Worm (Caenorhabditis elegans) whole organism, mixed stage, embryonic: Measurements from ENCODE around the gene srw-69.
"Not testable (repeated sequence)": the region's sequence is repeated elsewhere in the genome, so short reads cannot be mapped to it uniquely, and the experiment has no call there.

ENCODE experiments used
- M03D4.4 ChIP-seq: sonication (generic microtip); optimal IDR thresholded peaks from 2 replicates; lab custom pipeline; 2017; ENCODE audit warnings: mild to moderate bottlenecking, missing genetic modification characterization, missing compliant biosample characterization
- bed-3 ChIP-seq: fragments of 200-800 bp; sonication (Bioruptor generic); optimal IDR thresholded peaks from 3 replicates; lab custom pipeline; 2018; ENCODE audit warnings: mild to moderate bottlenecking, missing genetic modification characterization, moderate library complexity, missing compliant biosample characterization
- ceh-39 ChIP-seq: fragments of 150-350 bp; optimal IDR thresholded peaks from 2 replicates; lab custom pipeline; 2014; ENCODE audit warnings: missing biosample characterization, missing genetic modification characterization
- ceh-83 ChIP-seq: fragments of 200-800 bp; sonication (Bioruptor generic); optimal IDR thresholded peaks from 2 replicates; lab custom pipeline; 2018; ENCODE audit warnings: mild to moderate bottlenecking, missing genetic modification characterization, missing compliant biosample characterization
- ces-1 ChIP-seq: fragments of 150-350 bp; optimal IDR thresholded peaks from 2 replicates; lab custom pipeline; 2014; ENCODE audit warnings: missing biosample characterization, missing genetic modification reagents, missing genetic modification characterization
- cnd-1 ChIP-seq: fragments of 200-800 bp; sonication (Bioruptor generic); optimal IDR thresholded peaks from 2 replicates; lab custom pipeline; 2018; ENCODE audit warnings: mild to moderate bottlenecking, missing genetic modification characterization, missing compliant biosample characterization
- drap-1 ChIP-seq: fragments of 200-800 bp; sonication (Bioruptor generic); optimal IDR thresholded peaks from 3 replicates; lab custom pipeline; 2018; ENCODE audit warnings: mild to moderate bottlenecking, missing genetic modification characterization, missing compliant biosample characterization
- elt-1 ChIP-seq: sonication (generic microtip); optimal IDR thresholded peaks from 2 replicates; lab custom pipeline; 2017; ENCODE audit warnings: missing genetic modification characterization, mild to moderate bottlenecking, missing compliant biosample characterization, antibody characterized with exemption, moderate library complexity, borderline replicate concordance; ENCODE audit not compliant: insufficient read depth
- flh-1 ChIP-seq: fragments of 200-800 bp; sonication (Bioruptor generic); optimal IDR thresholded peaks from 2 replicates; lab custom pipeline; 2018; ENCODE audit warnings: mild to moderate bottlenecking, missing genetic modification characterization, moderate library complexity, missing compliant biosample characterization
- hlh-1 ChIP-seq: fragments of 150-350 bp; optimal IDR thresholded peaks from 2 replicates; lab custom pipeline; 2014; ENCODE audit warnings: missing biosample characterization, missing genetic modification reagents, missing genetic modification characterization
- lin-13 ChIP-seq: fragments of 150-350 bp; optimal IDR thresholded peaks from 2 replicates; lab custom pipeline; 2014; ENCODE audit warnings: missing biosample characterization, missing genetic modification characterization
- lin-32 ChIP-seq: fragments of 200-800 bp; sonication (Bioruptor generic); optimal IDR thresholded peaks from 2 replicates; lab custom pipeline; 2018; ENCODE audit warnings: mild to moderate bottlenecking, missing genetic modification characterization, missing compliant biosample characterization
- lsy-2 ChIP-seq: fragments of 150-350 bp; optimal IDR thresholded peaks from 2 replicates; lab custom pipeline; 2014; ENCODE audit warnings: missing biosample characterization, missing genetic modification characterization
- mab-5 ChIP-seq: fragments of 150-350 bp; optimal IDR thresholded peaks from 2 replicates; lab custom pipeline; 2014; ENCODE audit warnings: missing biosample characterization, missing genetic modification characterization
- mls-2 ChIP-seq: sonication (generic microtip); optimal IDR thresholded peaks from 2 replicates; lab custom pipeline; 2016; ENCODE audit warnings: mild to moderate bottlenecking, missing genetic modification characterization, moderate library complexity, missing compliant biosample characterization
- nhr-12 ChIP-seq: fragments of 150-350 bp; optimal IDR thresholded peaks from 2 replicates; lab custom pipeline; 2014; ENCODE audit warnings: missing biosample characterization, missing genetic modification characterization
- nhr-237 ChIP-seq: fragments of 150-350 bp; optimal IDR thresholded peaks from 2 replicates; lab custom pipeline; 2014; ENCODE audit warnings: missing biosample characterization, missing genetic modification characterization
- nhr-28 ChIP-seq: fragments of 150-350 bp; optimal IDR thresholded peaks from 2 replicates; lab custom pipeline; 2014; ENCODE audit warnings: missing biosample characterization, missing genetic modification characterization
- pha-4 ChIP-seq: fragments of 150-350 bp; optimal IDR thresholded peaks from 2 replicates; lab custom pipeline; 2018; ENCODE audit warnings: missing biosample characterization, missing genetic modification reagents, missing genetic modification characterization
- sem-2 ChIP-seq: fragments of 200-800 bp; sonication (Bioruptor generic); optimal IDR thresholded peaks from 2 replicates; lab custom pipeline; 2018; ENCODE audit warnings: mild to moderate bottlenecking, missing genetic modification characterization, missing compliant biosample characterization
- snpc-4 ChIP-seq: fragments of 150-350 bp; optimal IDR thresholded peaks from 2 replicates; lab custom pipeline; 2014; ENCODE audit warnings: missing biosample characterization, missing genetic modification characterization
- unc-120 ChIP-seq: sonication (generic microtip); optimal IDR thresholded peaks from 2 replicates; lab custom pipeline; 2017; ENCODE audit warnings: missing genetic modification characterization, missing compliant biosample characterization; ENCODE audit not compliant: poor library complexity, severe bottlenecking
- unc-39 ChIP-seq: fragments of 150-350 bp; optimal IDR thresholded peaks from 2 replicates; lab custom pipeline; 2014; ENCODE audit warnings: missing biosample characterization, missing genetic modification characterization
- unc-62 ChIP-seq: fragments of 150-350 bp; optimal IDR thresholded peaks from 2 replicates; lab custom pipeline; 2014; ENCODE audit warnings: missing biosample characterization, missing genetic modification reagents, missing genetic modification characterization
- zip-8 ChIP-seq: fragments of 150-350 bp; optimal IDR thresholded peaks from 2 replicates; lab custom pipeline; 2014; ENCODE audit warnings: missing biosample characterization, missing genetic modification characterization
- ztf-11 ChIP-seq: fragments of 150-350 bp; optimal IDR thresholded peaks from 2 replicates; lab custom pipeline; 2014; ENCODE audit warnings: missing biosample characterization, missing genetic modification characterization

srw-69 gene

DNA sequence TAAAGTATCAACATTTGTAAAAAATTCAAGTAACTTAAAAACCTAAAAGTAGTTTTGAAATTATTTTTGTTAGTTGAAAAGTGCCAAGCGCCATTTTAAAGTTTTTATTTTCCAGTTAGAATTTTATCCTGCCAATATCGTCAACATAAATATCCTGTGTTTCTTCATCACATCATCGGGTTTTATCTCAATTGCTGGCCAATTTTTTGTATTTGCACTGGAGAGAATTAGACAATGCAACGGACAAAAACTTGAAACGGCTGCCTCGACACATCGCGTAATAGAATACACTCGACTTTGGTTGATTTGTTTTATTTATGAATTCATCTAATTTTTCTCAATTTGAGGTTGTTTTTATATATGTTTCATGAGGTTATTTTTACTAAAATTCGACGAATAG lies 26.2 kb upstream of the srw-69 start, which contains the start of gene F25E5.2:
F25E5.2 (plus strand) TSS at position 301 of the 400 bp plus-strand sequence.
- TF ChIP-seq bed-3 (GFP tag; lab: Kevin White, UChicago), result no peak
- TF ChIP-seq mab-5 (tag; lab: Kevin White, UChicago), result no peak
- TF ChIP-seq unc-120 (tag; lab: Kevin White, UChicago), result no peak
- TF ChIP-seq drap-1 (GFP tag; lab: Kevin White, UChicago), result no peak
- TF ChIP-seq nhr-12 (tag; lab: Kevin White, UChicago), result no peak
- no peak for TF ChIP-seq lsy-2 (tag; lab: Kevin White, UChicago)
- no peak for TF ChIP-seq M03D4.4
- TF ChIP-seq nhr-28 (tag; lab: Kevin White, UChicago), result no peak
- TF ChIP-seq zip-8, result no peak
- no peak for TF ChIP-seq ceh-39

DNA sequence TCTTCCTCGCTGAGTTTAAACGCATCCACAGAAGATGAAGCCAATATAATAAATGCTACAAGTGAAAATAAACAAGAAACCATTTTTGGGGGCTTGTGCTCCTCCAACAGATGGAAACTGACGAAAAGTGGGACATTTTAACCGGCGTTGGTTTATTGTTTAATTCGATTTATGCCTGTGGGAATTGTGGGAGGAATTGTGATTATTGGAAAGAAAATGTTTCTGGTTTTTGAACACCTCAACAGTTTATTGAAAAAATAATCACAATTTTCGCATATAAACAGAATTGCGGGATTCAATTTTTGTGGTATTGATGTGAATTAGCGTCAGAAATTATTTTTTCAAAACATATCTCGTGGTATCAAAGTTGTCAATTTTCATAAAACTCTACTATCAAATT lies 25.5 kb upstream of the srw-69 start, which contains the start of gene try-8:
try-8 (minus strand) TSS at position 101 of the 400 bp plus-strand sequence.
- TF ChIP-seq unc-39 (tag; lab: Kevin White, UChicago) (no peak), mls-2 (tag; lab: Kevin White, UChicago) (no peak), lin-13 (tag; lab: Kevin White, UChicago) (no peak), mab-5 (tag; lab: Kevin White, UChicago) (no peak), bed-3 (GFP tag; lab: Kevin White, UChicago) (no peak), sem-2 (GFP tag; lab: Kevin White, UChicago) (no peak), snpc-4 (tag; lab: Kevin White, UChicago) (no peak), zip-8 (no peak), lsy-2 (tag; lab: Kevin White, UChicago) (no peak), hlh-1 (tag; lab: Kevin White, UChicago) (no peak), unc-62 (GFP tag; lab: Kevin White, UChicago) (no peak), ceh-83 (GFP tag; lab: Kevin White, UChicago) (no peak)

DNA sequence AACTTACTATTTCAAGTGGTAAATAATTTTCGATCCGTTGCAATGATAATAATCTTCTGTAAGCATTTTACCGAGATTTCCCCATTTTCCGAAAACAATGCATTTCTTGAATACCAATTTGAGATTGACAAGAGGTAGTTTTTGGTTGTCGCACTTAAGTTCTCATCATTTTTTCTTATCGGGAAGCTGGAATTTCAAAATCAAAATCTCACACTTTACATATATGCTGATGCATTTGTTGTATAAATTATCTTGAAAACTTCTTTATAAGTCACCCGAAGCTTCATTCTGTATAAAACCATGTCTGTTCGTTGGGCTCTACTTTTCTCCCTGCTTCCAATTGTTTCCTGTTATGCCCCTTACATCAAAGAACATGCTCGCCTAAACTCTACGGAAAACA lies 22.6 kb upstream of the srw-69 start, which contains the start of gene try-11:
try-11 (plus strand) TSS at position 301 of the 400 bp plus-strand sequence.
- TF ChIP-seq mls-2 (tag; lab: Kevin White, UChicago) (no peak), elt-1 (tag; lab: Kevin White, UChicago) (no peak)

DNA sequence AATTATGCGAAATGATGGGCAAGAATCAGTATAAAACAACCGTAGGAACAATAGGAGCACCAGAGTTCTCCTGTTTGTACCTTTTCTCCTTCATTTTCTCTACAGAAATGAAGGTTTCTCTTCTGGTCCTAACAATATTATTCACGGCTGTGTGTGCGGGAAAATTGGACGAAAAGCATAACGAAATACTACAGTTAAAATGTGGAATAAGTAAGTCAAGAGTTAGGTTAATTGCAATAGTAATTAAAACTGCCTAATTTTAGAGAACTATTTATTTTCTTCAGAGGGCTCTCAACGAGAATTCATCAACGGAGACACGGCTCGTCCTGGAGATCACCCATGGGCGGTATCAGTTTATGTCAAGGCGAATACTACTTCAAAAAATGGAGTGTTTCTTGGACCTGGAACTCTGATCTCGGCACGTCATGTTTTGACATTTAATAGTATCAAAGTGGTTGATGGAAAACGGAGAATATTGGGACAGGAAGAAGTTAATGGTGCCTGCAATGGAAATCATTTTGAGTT lies 20.6 kb upstream of the srw-69 start, which contains the start of gene try-12:
try-12 (plus strand) TSS at position 51 of the 525 bp plus-strand sequence.
- no peak for TF ChIP-seq lsy-2 (tag; lab: Kevin White, UChicago)
- TF ChIP-seq lin-32 (GFP tag; lab: Kevin White, UChicago), result no peak
- no peak for TF ChIP-seq elt-1 (tag; lab: Kevin White, UChicago)
- TF ChIP-seq unc-120 (tag; lab: Kevin White, UChicago), result no peak
- no peak for TF ChIP-seq M03D4.4
- no peak for TF ChIP-seq drap-1 (GFP tag; lab: Kevin White, UChicago)
- no peak for TF ChIP-seq flh-1 (GFP tag; lab: Kevin White, UChicago)
- no peak for TF ChIP-seq zip-8
- TF ChIP-seq ces-1 (GFP tag; lab: Kevin White, UChicago), result no peak

DNA sequence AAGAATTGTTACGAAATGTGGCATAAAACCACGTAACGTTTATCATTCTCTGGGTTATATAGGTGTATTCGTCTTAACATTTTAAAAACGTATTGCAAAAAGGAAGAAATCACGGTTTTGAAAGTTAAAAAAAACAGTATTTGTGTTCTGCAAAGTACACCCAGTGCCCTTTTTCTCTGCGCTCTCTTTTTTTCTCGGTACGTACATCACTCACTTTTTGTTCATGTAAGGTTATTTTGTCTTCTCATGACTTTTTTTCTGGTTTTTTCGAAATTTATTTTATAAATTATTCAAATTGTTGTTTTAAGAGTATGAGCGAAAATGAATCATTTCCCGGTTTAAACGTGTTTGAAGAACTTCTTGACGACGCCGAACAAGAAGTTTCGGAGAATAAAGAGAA lies 18.2 kb upstream of the srw-69 start, which contains the start of gene F25E5.5:
F25E5.5 (plus strand) TSS at position 301 of the 400 bp plus-strand sequence.
- TF ChIP-seq cnd-1, result no peak
- no peak for TF ChIP-seq mls-2 (tag; lab: Kevin White, UChicago)
- no peak for TF ChIP-seq ceh-83 (GFP tag; lab: Kevin White, UChicago)
- TF ChIP-seq nhr-12 (tag; lab: Kevin White, UChicago), result no peak
- no peak for TF ChIP-seq elt-1 (tag; lab: Kevin White, UChicago)
- TF ChIP-seq, all 35 proteins: peak for 0

DNA sequence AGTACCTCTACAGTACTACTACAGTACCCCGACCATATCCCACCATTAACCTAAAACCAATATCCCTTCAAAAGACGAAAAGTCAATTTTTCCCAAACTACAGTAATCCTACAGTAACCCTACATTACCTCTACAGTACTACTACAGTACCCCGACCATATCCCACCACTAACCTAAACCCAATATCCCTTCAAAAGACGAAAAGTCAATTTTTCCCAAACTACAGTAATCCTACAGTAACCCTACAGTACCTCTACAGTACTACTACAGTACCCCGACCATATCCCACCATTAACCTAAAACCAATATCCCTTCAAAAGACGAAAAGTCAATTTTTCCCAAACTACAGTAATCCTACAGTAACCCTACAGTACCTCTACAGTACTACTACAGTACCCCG lies 15.6 kb upstream of the srw-69 start, which contains the start of gene nhr-141:
nhr-141 (plus strand) TSS at position 331 of the 400 bp plus-strand sequence.
- not testable (repeated sequence) for TF ChIP-seq zip-8; sem-2 (GFP tag; lab: Kevin White, UChicago); pha-4 (tag; lab: Kevin White, UChicago)

DNA sequence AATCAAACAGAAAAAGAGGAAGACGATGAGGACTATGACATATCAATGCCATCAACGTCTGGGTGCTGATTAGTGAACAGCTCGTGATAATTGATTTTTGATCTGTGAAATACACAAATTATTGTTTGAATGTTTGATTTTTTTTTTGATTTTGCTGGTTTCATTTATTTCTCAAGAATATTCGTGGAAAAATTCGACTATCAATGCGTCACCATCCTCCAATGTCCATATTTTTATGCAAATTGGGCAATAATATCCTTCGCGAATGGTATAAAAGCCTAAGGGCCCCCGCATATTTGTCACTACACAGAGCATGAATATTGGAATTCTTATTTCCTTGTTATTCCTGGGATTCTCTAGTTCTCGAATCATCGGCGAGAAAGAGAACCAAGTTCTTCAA lies 11.0 kb upstream of the srw-69 start, which contains the start of gene try-13:
try-13 (plus strand) TSS at position 301 of the 400 bp plus-strand sequence.
- no peak for TF ChIP-seq sem-2 (GFP tag; lab: Kevin White, UChicago)
- TF ChIP-seq nhr-237 (tag; lab: Kevin White, UChicago), result no peak
- TF ChIP-seq ztf-11 (tag; lab: Kevin White, UChicago), result no peak
- TF ChIP-seq pha-4 (tag; lab: Kevin White, UChicago), result no peak
- no peak for TF ChIP-seq zip-8
- no peak for TF ChIP-seq elt-1 (tag; lab: Kevin White, UChicago)
